Fruit fly (Drosophila melanogaster): ENCODE measurements around the gene CG43115.

Gene CG43115

dm6 chrX:6024638-6025037 lies 41.6 kb downstream of the CG43115 start (continued):
- TF ChIP-seq CG11247 (GFP tag; IDR thresholded peaks at IDR 0.05): no peak
- peak; percentile 59 for TF ChIP-seq az2 (GFP tag; optimal IDR thresholded peaks at IDR 0.05)
- TF ChIP-seq CG7987 (GFP tag; optimal IDR thresholded peaks at IDR 0.05): no peak
- TF ChIP-seq Poxn (GFP tag; IDR thresholded peaks at IDR 0.05): no peak
- no peak for TF ChIP-seq sqz (GFP tag; optimal IDR thresholded peaks at IDR 0.05)
- no peak for TF ChIP-seq ERR (GFP tag; optimal IDR thresholded peaks at IDR 0.05)
- peak; percentile 58 for TF ChIP-seq Ptx1 (GFP tag; IDR thresholded peaks at IDR 0.05)
- TF ChIP-seq Hsf (GFP tag; optimal IDR thresholded peaks at IDR 0.05): peak; percentile 47
- no peak for TF ChIP-seq Taf1 (GFP tag; IDR thresholded peaks at IDR 0.05)
- TF ChIP-seq CG14710 (tag; optimal IDR thresholded peaks at IDR 0.05): peak; percentile 57
- TF ChIP-seq hkb (optimal IDR thresholded peaks at IDR 0.05): no peak
- no peak for TF ChIP-seq hkb (GFP tag; IDR thresholded peaks at IDR 0.05)
- 0 out of 2 replicates have a peak, but pooled peaks have one; percentile 45 for TF ChIP-seq CG1024 (GFP tag; IDR thresholded peaks at IDR 0.05)
- TF ChIP-seq Opbp (GFP tag; IDR thresholded peaks at IDR 0.05; ENCODE audit: partially characterized antibody): no peak
- peak; percentile 28 for TF ChIP-seq CG17802 (tag; optimal IDR thresholded peaks at IDR 0.05)
- TF ChIP-seq CG15073 (GFP tag; optimal IDR thresholded peaks at IDR 0.05): no peak
- peak; percentile 67 for TF ChIP-seq CG17328 (GFP tag; IDR thresholded peaks at IDR 0.05)
- no peak for TF ChIP-seq GATAe (GFP tag; conservative IDR thresholded peaks at IDR 0.05)
- peak; percentile 44 for TF ChIP-seq oc (tag; optimal IDR thresholded peaks at IDR 0.05)
- no peak for TF ChIP-seq Camta (GFP tag; optimal IDR thresholded peaks at IDR 0.05)
- no peak for TF ChIP-seq HmgZ (tag; optimal IDR thresholded peaks at IDR 0.05)
- no peak for TF ChIP-seq Oaz (GFP tag; IDR thresholded peaks at IDR 0.05)
- TF ChIP-seq CG10431 (GFP tag; optimal IDR thresholded peaks at IDR 0.05): no peak
- no peak for TF ChIP-seq CG1832 (GFP tag; optimal IDR thresholded peaks at IDR 0.05)
- TF ChIP-seq CG31224 (GFP tag; IDR thresholded peaks at IDR 0.05): no peak
- no peak for TF ChIP-seq wor (GFP tag; IDR thresholded peaks at IDR 0.05)
- no peak for TF ChIP-seq CG10147 (GFP tag; optimal IDR thresholded peaks at IDR 0.05)
- peak; percentile 39 for TF ChIP-seq Hr3 (GFP tag; optimal IDR thresholded peaks at IDR 0.05)
- peak; percentile 21; the same call in 1 of the 2 replicates for TF ChIP-seq Awh (GFP tag; IDR thresholded peaks at IDR 0.05)
- TF ChIP-seq CG1647 (GFP tag; optimal IDR thresholded peaks at IDR 0.05): no peak
- peak; percentile 34 for TF ChIP-seq Ssrp (tag; optimal IDR thresholded peaks at IDR 0.05)
- TF ChIP-seq Antp (GFP tag; optimal IDR thresholded peaks at IDR 0.05): peak; percentile 9
- TF ChIP-seq dmrt11E (tag; optimal IDR thresholded peaks at IDR 0.05): peak; percentile 85
- peak; percentile 22; the same call in 1 of the 2 replicates for TF ChIP-seq chm (GFP tag; IDR thresholded peaks at IDR 0.05)
- no peak for TF ChIP-seq CG2120 (GFP tag; optimal IDR thresholded peaks at IDR 0.05)
- TF ChIP-seq D (optimal IDR thresholded peaks at IDR 0.05): no peak
- TF ChIP-seq D (GFP tag; optimal IDR thresholded peaks at IDR 0.05): peak; percentile 52
- TF ChIP-seq Vsx1 (GFP tag; optimal IDR thresholded peaks at IDR 0.05): no peak
- no peak for TF ChIP-seq CG15269 (tag; optimal IDR thresholded peaks at IDR 0.05)
- TF ChIP-seq salm (tag; optimal IDR thresholded peaks at IDR 0.05): no peak
- TF ChIP-seq CG12155 (GFP tag; optimal IDR thresholded peaks at IDR 0.05): no peak
- peak; percentile 18 for TF ChIP-seq Bdp1 (GFP tag; optimal IDR thresholded peaks at IDR 0.05)
- peak; percentile 45 for TF ChIP-seq jumu (GFP tag; optimal IDR thresholded peaks at IDR 0.05)
- TF ChIP-seq bowl (GFP tag; IDR thresholded peaks at IDR 0.05): no peak
- no peak for TF ChIP-seq E2f2 (GFP tag; IDR thresholded peaks at IDR 0.05)
- peak; percentile 37 for TF ChIP-seq tio (GFP tag; optimal IDR thresholded peaks at IDR 0.05)
- no peak for TF ChIP-seq CG30020 (tag; optimal IDR thresholded peaks at IDR 0.05)
- TF ChIP-seq BtbVII (GFP tag; optimal IDR thresholded peaks at IDR 0.05): no peak
- no peak for TF ChIP-seq HHEX (GFP tag; optimal IDR thresholded peaks at IDR 0.05)
- no peak for TF ChIP-seq CG4328 (GFP tag; optimal IDR thresholded peaks at IDR 0.05)
- TF ChIP-seq CG15696 (tag; optimal IDR thresholded peaks at IDR 0.05): peak; percentile 57
- no peak for TF ChIP-seq CG6683 (GFP tag; optimal IDR thresholded peaks at IDR 0.05)
- TF ChIP-seq CG10959 (GFP tag; IDR thresholded peaks at IDR 0.05): 0 out of 2 replicates have a peak, but pooled peaks have one; percentile 52

All from whole organism, embryonic.